Worm (Caenorhabditis elegans) whole organism, mixed stage, embryonic: ENCODE measurements around the gene T11F8.5.

Source experiments
- ces-1 ChIP-seq: fragments of 150-350 bp; optimal IDR thresholded peaks from 2 replicates; lab custom pipeline; 2014; ENCODE audit warnings: missing biosample characterization, missing genetic modification reagents, missing genetic modification characterization
- mab-5 ChIP-seq: fragments of 150-350 bp; optimal IDR thresholded peaks from 2 replicates; lab custom pipeline; 2014; ENCODE audit warnings: missing biosample characterization, missing genetic modification characterization

T11F8.5 gene

DNA sequence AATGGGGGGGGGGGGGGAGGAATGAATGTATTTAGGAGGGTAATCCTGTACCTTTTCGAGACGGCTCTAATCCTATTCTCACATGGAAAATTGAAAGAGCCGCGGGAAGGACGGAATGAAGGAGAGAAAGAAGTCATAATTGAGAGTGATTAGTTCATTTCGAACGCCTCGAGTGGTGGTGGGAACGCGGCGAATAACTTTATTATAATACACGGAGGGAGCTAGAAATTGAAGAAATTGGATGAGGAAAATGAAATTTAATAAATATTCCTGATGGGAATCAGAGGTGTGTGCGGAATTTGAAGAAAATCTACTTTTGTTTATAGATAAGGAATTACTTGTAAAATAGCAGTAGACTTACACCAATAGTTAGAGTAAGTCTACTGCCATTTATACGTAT lies 50.7 kb downstream of the T11F8.5 start:
- TF ChIP-seq mab-5 (tag; lab: Kevin White, UChicago): no peak
- TF ChIP-seq ces-1 (GFP tag; lab: Kevin White, UChicago): peak; percentile 93
- TF ChIP-seq, all 35 proteins: peak for 1
